Worm (Caenorhabditis elegans): ENCODE results near the gene B0286.1.

ce11 chrII:4359219-4359618 is 19.1 kb upstream of the B0286.1 start:
- TF ChIP-seq snpc-1.1 (tag; optimal IDR thresholded peaks at IDR 0.05; ENCODE audit: insufficient read depth) (no peak), F22D6.2 (tag; optimal IDR thresholded peaks at IDR 0.05) (no peak), sptf-2 (GFP tag; optimal IDR thresholded peaks at IDR 0.05) (no peak), Y53F4B.3 (GFP tag; IDR thresholded peaks at IDR 0.05) (no peak), ets-4 (GFP tag; optimal IDR thresholded peaks at IDR 0.05) (no peak), ccch-3 (GFP tag; optimal IDR thresholded peaks at IDR 0.05) (no peak), unc-62 (GFP tag; optimal IDR thresholded peaks at IDR 0.05) (no peak), lag-1 (GFP tag; IDR thresholded peaks at IDR 0.05) (no peak), unc-130 (GFP tag; optimal IDR thresholded peaks at IDR 0.05) (no peak)

All from whole organism, young adult.